Fruit fly (Drosophila melanogaster) whole organism, pupa: ENCODE measurements around the gene RpS28b.

Source experiments
- CG10348 ChIP-seq: fragments of 200-800 bp; sonication (Bioruptor generic); IDR thresholded peaks from 2 replicates; pipeline ENCODE4 v1.3.6; 2022; ENCODE audit warnings: missing biosample characterization, missing genetic modification characterization
- CG12605 ChIP-seq: fragments of 200-800 bp; sonication (Bioruptor generic); IDR thresholded peaks from 2 replicates; pipeline ENCODE4 v1.3.6; 2022; ENCODE audit warnings: missing biosample characterization, missing genetic modification characterization
- CG13204 ChIP-seq: fragments of 200-800 bp; sonication (Bioruptor generic); optimal IDR thresholded peaks from 2 replicates; lab custom pipeline; 2018; ENCODE audit warnings: missing biosample characterization, mild to moderate bottlenecking, missing genetic modification characterization, moderate library complexity
- CG14655 ChIP-seq: fragments of 200-800 bp; sonication (Bioruptor generic); optimal IDR thresholded peaks from 3 replicates; lab custom pipeline; 2017; ENCODE audit warnings: mild to moderate bottlenecking, missing biosample characterization, missing genetic modification reagents, missing genetic modification characterization
- CG15710 ChIP-seq: fragments of 200-800 bp; sonication (Bioruptor generic); optimal IDR thresholded peaks from 2 replicates; lab custom pipeline; 2018; ENCODE audit warnings: missing biosample characterization, mild to moderate bottlenecking, missing genetic modification characterization, moderate library complexity
- CG17806 ChIP-seq: fragments of 200-800 bp; sonication (Bioruptor generic); optimal IDR thresholded peaks from 2 replicates; lab custom pipeline; 2018; ENCODE audit warnings: missing biosample characterization, mild to moderate bottlenecking, missing genetic modification characterization, moderate library complexity
- CG32121 ChIP-seq: fragments of 200-800 bp; sonication (Bioruptor generic); IDR thresholded peaks from 2 replicates; pipeline ENCODE4 v1.3.6; 2022; ENCODE audit warnings: missing biosample characterization, missing genetic modification characterization
- CG34367 ChIP-seq: fragments of 200-800 bp; sonication (Bioruptor generic); optimal IDR thresholded peaks from 2 replicates; lab custom pipeline; 2018; ENCODE audit warnings: missing biosample characterization, mild to moderate bottlenecking, missing genetic modification characterization
- CG4496 ChIP-seq: fragments of 200-800 bp; sonication (Bioruptor generic); IDR thresholded peaks from 3 replicates; pipeline ENCODE4 v1.3.6; 2022; ENCODE audit warnings: missing biosample characterization, missing genetic modification characterization
- CG8159 ChIP-seq: fragments of 200-800 bp; sonication (Bioruptor generic); optimal IDR thresholded peaks from 3 replicates; lab custom pipeline; 2018; ENCODE audit warnings: missing biosample characterization, mild to moderate bottlenecking, missing genetic modification characterization, moderate library complexity
- CG8301 ChIP-seq: fragments of 200-800 bp; sonication (Bioruptor generic); optimal IDR thresholded peaks from 2 replicates; lab custom pipeline; 2018; ENCODE audit warnings: missing biosample characterization, mild to moderate bottlenecking, missing genetic modification characterization
- CG9948 ChIP-seq: fragments of 200-800 bp; sonication (Bioruptor generic); optimal IDR thresholded peaks from 2 replicates; lab custom pipeline; 2018; ENCODE audit warnings: missing biosample characterization, mild to moderate bottlenecking, missing genetic modification characterization, moderate library complexity
- D1 ChIP-seq: fragments of 200-800 bp; sonication (Bioruptor generic); optimal IDR thresholded peaks from 2 replicates; lab custom pipeline; 2018; ENCODE audit warnings: missing biosample characterization, mild to moderate bottlenecking, missing genetic modification characterization, moderate library complexity
- EcR ChIP-seq: fragments of 200-800 bp; sonication (Bioruptor generic); optimal IDR thresholded peaks from 3 replicates; lab custom pipeline; 2019; ENCODE audit warnings: missing biosample characterization, missing genetic modification characterization, mild to moderate bottlenecking, moderate library complexity, missing genetic modification reagents
- Ets98B ChIP-seq: fragments of 200-800 bp; sonication (Bioruptor generic); IDR thresholded peaks from 2 replicates; pipeline ENCODE4 v1.3.6; 2022; ENCODE audit warnings: missing biosample characterization, missing genetic modification characterization
- Pif1A ChIP-seq: fragments of 200-800 bp; sonication (Bioruptor generic); optimal IDR thresholded peaks from 3 replicates; lab custom pipeline; 2016; ENCODE audit warnings: missing biosample characterization, missing genetic modification characterization
- Pif1B ChIP-seq: fragments of 200-800 bp; sonication (Bioruptor generic); optimal IDR thresholded peaks from 3 replicates; lab custom pipeline; 2016; ENCODE audit warnings: missing biosample characterization, missing genetic modification characterization
- Snoo ChIP-seq: fragments of 200-800 bp; sonication (Bioruptor generic); optimal IDR thresholded peaks from 3 replicates; lab custom pipeline; 2017; ENCODE audit warnings: missing biosample characterization, mild to moderate bottlenecking, missing genetic modification characterization, inconsistent platforms
- fd96Ca ChIP-seq: fragments of 200-800 bp; sonication (Bioruptor generic); IDR thresholded peaks from 3 replicates; pipeline ENCODE4 v1.3.6; 2022; ENCODE audit warnings: missing biosample characterization, missing genetic modification characterization
- gl ChIP-seq: fragments of 200-800 bp; sonication (Bioruptor generic); optimal IDR thresholded peaks from 2 replicates; lab custom pipeline; 2018; ENCODE audit warnings: missing biosample characterization, mild to moderate bottlenecking, missing genetic modification characterization
- rn ChIP-seq: fragments of 200-800 bp; sonication (Bioruptor generic); IDR thresholded peaks from 2 replicates; pipeline ENCODE4 v1.3.6; 2022; ENCODE audit warnings: missing biosample characterization, missing genetic modification characterization

RpS28b gene

DNA sequence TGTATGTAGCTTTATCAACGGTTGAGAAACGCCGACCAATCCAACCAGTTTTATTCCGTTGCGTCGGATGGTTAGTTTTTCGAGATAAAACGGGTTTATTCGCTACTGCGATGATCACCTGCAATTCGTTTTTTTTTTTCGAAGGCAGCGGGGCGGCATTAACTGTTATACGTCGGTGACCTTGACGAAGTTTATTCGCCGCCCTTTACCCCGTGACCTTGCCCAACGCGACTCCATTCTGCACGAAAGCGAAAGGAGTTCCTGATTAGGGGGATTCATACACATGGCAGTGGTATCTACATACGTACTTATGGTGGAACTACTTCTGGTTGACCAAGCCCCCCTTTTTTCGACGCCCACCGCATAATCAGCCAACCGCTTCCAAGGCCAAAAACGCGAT, 26.1 kb downstream of the RpS28b start:
- no peak for TF ChIP-seq CG14655 (GFP tag; lab: Kevin White, UChicago)
- TF ChIP-seq fd96Ca (GFP tag; lab: Robert Waterston, UW) = peak; percentile 9; the same call in 1 of the 3 replicates
- no peak for TF ChIP-seq Pif1B
- no peak for TF ChIP-seq Ets98B
- no peak for TF ChIP-seq CG8301 (tag; lab: Kevin White, UChicago)
- no peak for TF ChIP-seq D1 (tag; lab: Kevin White, UChicago)
- no peak for TF ChIP-seq CG10348 (GFP tag; lab: Robert Waterston, UW)
- TF ChIP-seq Snoo (tag; lab: Kevin White, UChicago) = no peak
- TF ChIP-seq gl (tag; lab: Kevin White, UChicago) = no peak
- TF ChIP-seq rn (GFP tag; lab: Robert Waterston, UW) = no peak
- TF ChIP-seq CG4496 = 0 out of 3 replicates have a peak, but pooled peaks have one; percentile 11
- peak; percentile 92 for TF ChIP-seq EcR
- TF ChIP-seq CG8159 (tag; lab: Kevin White, UChicago) = no peak

DNA sequence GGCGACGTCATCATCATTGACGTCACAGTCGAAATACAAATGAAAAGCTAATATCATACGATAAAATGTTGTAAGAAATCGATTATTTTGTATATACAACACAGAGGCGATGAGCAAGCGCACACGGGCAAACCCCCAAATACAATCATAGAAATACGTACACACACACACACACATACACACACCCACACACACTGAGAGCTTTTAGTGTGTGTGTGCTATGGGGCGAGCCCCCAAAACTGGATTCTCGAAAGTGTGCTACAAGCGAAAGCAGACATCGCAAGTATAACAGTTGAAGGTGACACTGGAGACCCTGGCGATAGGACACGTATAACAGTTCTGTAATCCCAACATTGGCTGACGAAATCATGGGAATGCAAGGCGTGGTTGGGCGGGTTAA, 27.4 kb downstream of the RpS28b start:
- TF ChIP-seq CG32121 (GFP tag; lab: Robert Waterston, UW) (no peak), Ets98B (no peak), CG4496 (0 out of 3 replicates have a peak, but pooled peaks have one; percentile 8), CG15710 (tag; lab: Kevin White, UChicago) (no peak), CG13204 (GFP tag; lab: Kevin White, UChicago) (peak; percentile 6), CG14655 (GFP tag; lab: Kevin White, UChicago) (no peak), rn (GFP tag; lab: Robert Waterston, UW) (no peak), Pif1A (GFP tag; lab: Kevin White, UChicago) (no peak), CG8301 (tag; lab: Kevin White, UChicago) (no peak), CG9948 (no peak), CG10348 (GFP tag; lab: Robert Waterston, UW) (no peak), EcR (peak; percentile 79), Snoo (tag; lab: Kevin White, UChicago) (peak; percentile 6), CG17806 (tag; lab: Kevin White, UChicago) (no peak), CG12605 (no peak), CG8159 (tag; lab: Kevin White, UChicago) (no peak), D1 (tag; lab: Kevin White, UChicago) (no peak), fd96Ca (GFP tag; lab: Robert Waterston, UW) (no peak), CG34367 (tag; lab: Kevin White, UChicago) (no peak), Pif1B (no peak)

DNA sequence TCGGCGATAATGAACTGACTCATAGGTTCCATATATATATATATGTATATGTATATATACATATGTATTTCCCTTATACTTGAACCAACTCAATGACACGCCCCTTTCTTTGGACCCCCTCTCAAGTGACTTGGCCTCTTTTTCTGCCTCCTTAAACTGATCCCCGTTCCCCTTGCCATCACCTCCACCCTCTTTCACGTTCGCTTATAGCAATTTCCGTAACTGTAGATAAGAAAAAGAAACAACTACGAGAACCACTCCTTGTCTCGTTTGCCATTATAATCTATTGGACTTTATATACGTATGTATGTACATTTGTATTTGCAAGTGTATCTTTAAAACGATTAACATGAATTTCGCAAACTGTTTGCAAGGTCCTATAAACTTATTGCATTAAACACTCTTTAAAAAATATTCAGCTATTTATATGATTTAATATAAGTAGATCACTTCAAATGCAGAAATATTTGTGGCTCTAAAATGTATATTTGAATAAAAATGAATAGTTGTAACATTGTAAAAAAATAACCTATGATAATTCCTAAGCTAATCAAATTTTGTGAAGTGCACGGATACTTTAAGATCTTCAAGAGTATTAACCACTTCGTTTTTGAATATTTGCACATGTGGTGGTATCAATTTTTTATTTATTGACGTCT, 28.4 kb downstream of the RpS28b start:
- TF ChIP-seq rn (GFP tag; lab: Robert Waterston, UW) (no peak), CG9948 (peak; percentile 69), CG10348 (GFP tag; lab: Robert Waterston, UW) (no peak), Snoo (tag; lab: Kevin White, UChicago) (peak; percentile 53), CG15710 (tag; lab: Kevin White, UChicago) (peak; percentile 69), Pif1B (peak; percentile 27), CG14655 (GFP tag; lab: Kevin White, UChicago) (peak; percentile 82), Ets98B (peak; percentile 21; the same call in 1 of the 2 replicates), CG17806 (tag; lab: Kevin White, UChicago) (peak; percentile 63), fd96Ca (GFP tag; lab: Robert Waterston, UW) (no peak), CG13204 (GFP tag; lab: Kevin White, UChicago) (no peak), Pif1A (GFP tag; lab: Kevin White, UChicago) (peak; percentile 34), CG8159 (tag; lab: Kevin White, UChicago) (peak; percentile 82), CG32121 (GFP tag; lab: Robert Waterston, UW) (0 out of 2 replicates have a peak, but pooled peaks have one; percentile 20), CG12605 (no peak), gl (tag; lab: Kevin White, UChicago) (peak; percentile 28), CG4496 (peak; percentile 49; the same call in 1 of the 3 replicates), EcR (no peak), CG34367 (tag; lab: Kevin White, UChicago) (peak; percentile 68), CG8301 (tag; lab: Kevin White, UChicago) (peak; percentile 73), D1 (tag; lab: Kevin White, UChicago) (no peak)

DNA sequence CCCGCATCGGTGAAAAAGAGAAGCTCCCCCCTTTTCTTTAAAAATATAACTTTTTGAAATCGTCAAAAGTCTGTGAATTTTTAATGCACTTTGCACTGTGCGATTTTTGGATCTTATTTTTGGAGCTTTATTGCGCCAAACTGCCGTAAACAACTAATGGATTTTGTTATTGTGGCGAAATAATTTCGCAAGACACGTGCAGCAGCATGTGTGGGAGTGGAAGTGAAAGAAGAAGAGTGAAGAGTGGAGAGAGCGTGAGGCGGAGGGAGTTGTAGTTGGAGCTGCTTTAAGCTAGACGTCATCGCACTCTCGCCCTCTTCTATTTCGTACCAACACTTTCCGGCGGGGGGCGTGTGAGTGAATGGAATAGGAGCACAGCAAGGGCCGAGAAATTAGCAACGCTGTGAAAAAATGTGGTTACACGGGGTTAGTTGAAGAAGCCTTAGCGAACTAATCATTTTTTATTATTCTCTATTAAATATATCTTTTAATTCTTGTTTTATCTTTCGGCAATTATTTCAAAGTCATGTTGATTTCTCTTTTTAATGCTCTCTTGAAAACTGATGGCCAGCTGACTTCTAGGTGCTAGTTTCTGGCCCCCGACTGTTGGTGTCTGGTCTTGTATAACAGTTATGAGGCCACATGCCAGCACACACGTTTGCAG, 29.1 kb downstream of the RpS28b start:
- TF ChIP-seq CG8159 (tag; lab: Kevin White, UChicago) (peak; percentile 95), CG15710 (tag; lab: Kevin White, UChicago) (peak; percentile 95), fd96Ca (GFP tag; lab: Robert Waterston, UW) (peak; percentile 95), Pif1A (GFP tag; lab: Kevin White, UChicago) (peak; percentile 88), CG9948 (peak; percentile 96), D1 (tag; lab: Kevin White, UChicago) (peak; percentile 55), Snoo (tag; lab: Kevin White, UChicago) (peak; percentile 80), CG8301 (tag; lab: Kevin White, UChicago) (peak; percentile 96), CG13204 (GFP tag; lab: Kevin White, UChicago) (peak; percentile 78), Ets98B (peak; percentile 93), CG17806 (tag; lab: Kevin White, UChicago) (peak; percentile 93), CG32121 (GFP tag; lab: Robert Waterston, UW) (peak; percentile 94), EcR (peak; percentile 62), CG4496 (peak; percentile 97), CG14655 (GFP tag; lab: Kevin White, UChicago) (peak; percentile 98), Pif1B (peak; percentile 90), CG12605 (peak; percentile 93), CG34367 (tag; lab: Kevin White, UChicago) (peak; percentile 95), CG10348 (GFP tag; lab: Robert Waterston, UW) (peak; percentile 57; the same call in 1 of the 2 replicates), rn (GFP tag; lab: Robert Waterston, UW) (peak; percentile 89), gl (tag; lab: Kevin White, UChicago) (peak; percentile 86)
